Fruit fly (Drosophila melanogaster) whole organism, pupa: Measurements from ENCODE around the gene mthl15.
A peak's percentile ranks its signal among the peaks of the same experiment; 100 is the strongest.

Experiments
- CG10348 ChIP-seq: fragments of 200-800 bp; sonication (Bioruptor generic); IDR thresholded peaks from 2 replicates; pipeline ENCODE4 v1.3.6; 2022; ENCODE audit warnings: missing biosample characterization, missing genetic modification characterization
- CG12605 ChIP-seq: fragments of 200-800 bp; sonication (Bioruptor generic); IDR thresholded peaks from 2 replicates; pipeline ENCODE4 v1.3.6; 2022; ENCODE audit warnings: missing biosample characterization, missing genetic modification characterization
- CG13204 ChIP-seq: fragments of 200-800 bp; sonication (Bioruptor generic); optimal IDR thresholded peaks from 2 replicates; lab custom pipeline; 2018; ENCODE audit warnings: missing biosample characterization, mild to moderate bottlenecking, missing genetic modification characterization, moderate library complexity
- CG14655 ChIP-seq: fragments of 200-800 bp; sonication (Bioruptor generic); optimal IDR thresholded peaks from 3 replicates; lab custom pipeline; 2017; ENCODE audit warnings: mild to moderate bottlenecking, missing biosample characterization, missing genetic modification reagents, missing genetic modification characterization
- CG15710 ChIP-seq: fragments of 200-800 bp; sonication (Bioruptor generic); optimal IDR thresholded peaks from 2 replicates; lab custom pipeline; 2018; ENCODE audit warnings: missing biosample characterization, mild to moderate bottlenecking, missing genetic modification characterization, moderate library complexity
- CG17806 ChIP-seq: fragments of 200-800 bp; sonication (Bioruptor generic); optimal IDR thresholded peaks from 2 replicates; lab custom pipeline; 2018; ENCODE audit warnings: missing biosample characterization, mild to moderate bottlenecking, missing genetic modification characterization, moderate library complexity
- CG32121 ChIP-seq: fragments of 200-800 bp; sonication (Bioruptor generic); IDR thresholded peaks from 2 replicates; pipeline ENCODE4 v1.3.6; 2022; ENCODE audit warnings: missing biosample characterization, missing genetic modification characterization
- CG34367 ChIP-seq: fragments of 200-800 bp; sonication (Bioruptor generic); optimal IDR thresholded peaks from 2 replicates; lab custom pipeline; 2018; ENCODE audit warnings: missing biosample characterization, mild to moderate bottlenecking, missing genetic modification characterization
- CG4496 ChIP-seq: fragments of 200-800 bp; sonication (Bioruptor generic); IDR thresholded peaks from 3 replicates; pipeline ENCODE4 v1.3.6; 2022; ENCODE audit warnings: missing biosample characterization, missing genetic modification characterization
- CG8159 ChIP-seq: fragments of 200-800 bp; sonication (Bioruptor generic); optimal IDR thresholded peaks from 3 replicates; lab custom pipeline; 2018; ENCODE audit warnings: missing biosample characterization, mild to moderate bottlenecking, missing genetic modification characterization, moderate library complexity
- CG8301 ChIP-seq: fragments of 200-800 bp; sonication (Bioruptor generic); optimal IDR thresholded peaks from 2 replicates; lab custom pipeline; 2018; ENCODE audit warnings: missing biosample characterization, mild to moderate bottlenecking, missing genetic modification characterization
- CG9948 ChIP-seq: fragments of 200-800 bp; sonication (Bioruptor generic); optimal IDR thresholded peaks from 2 replicates; lab custom pipeline; 2018; ENCODE audit warnings: missing biosample characterization, mild to moderate bottlenecking, missing genetic modification characterization, moderate library complexity
- D1 ChIP-seq: fragments of 200-800 bp; sonication (Bioruptor generic); optimal IDR thresholded peaks from 2 replicates; lab custom pipeline; 2018; ENCODE audit warnings: missing biosample characterization, mild to moderate bottlenecking, missing genetic modification characterization, moderate library complexity
- EcR ChIP-seq: fragments of 200-800 bp; sonication (Bioruptor generic); optimal IDR thresholded peaks from 3 replicates; lab custom pipeline; 2019; ENCODE audit warnings: missing biosample characterization, missing genetic modification characterization, mild to moderate bottlenecking, moderate library complexity, missing genetic modification reagents
- Ets98B ChIP-seq: fragments of 200-800 bp; sonication (Bioruptor generic); IDR thresholded peaks from 2 replicates; pipeline ENCODE4 v1.3.6; 2022; ENCODE audit warnings: missing biosample characterization, missing genetic modification characterization
- Pif1A ChIP-seq: fragments of 200-800 bp; sonication (Bioruptor generic); optimal IDR thresholded peaks from 3 replicates; lab custom pipeline; 2016; ENCODE audit warnings: missing biosample characterization, missing genetic modification characterization
- Pif1B ChIP-seq: fragments of 200-800 bp; sonication (Bioruptor generic); optimal IDR thresholded peaks from 3 replicates; lab custom pipeline; 2016; ENCODE audit warnings: missing biosample characterization, missing genetic modification characterization
- Snoo ChIP-seq: fragments of 200-800 bp; sonication (Bioruptor generic); optimal IDR thresholded peaks from 3 replicates; lab custom pipeline; 2017; ENCODE audit warnings: missing biosample characterization, mild to moderate bottlenecking, missing genetic modification characterization, inconsistent platforms
- fd96Ca ChIP-seq: fragments of 200-800 bp; sonication (Bioruptor generic); IDR thresholded peaks from 3 replicates; pipeline ENCODE4 v1.3.6; 2022; ENCODE audit warnings: missing biosample characterization, missing genetic modification characterization
- gl ChIP-seq: fragments of 200-800 bp; sonication (Bioruptor generic); optimal IDR thresholded peaks from 2 replicates; lab custom pipeline; 2018; ENCODE audit warnings: missing biosample characterization, mild to moderate bottlenecking, missing genetic modification characterization
- rn ChIP-seq: fragments of 200-800 bp; sonication (Bioruptor generic); IDR thresholded peaks from 2 replicates; pipeline ENCODE4 v1.3.6; 2022; ENCODE audit warnings: missing biosample characterization, missing genetic modification characterization

Gene mthl15

dm6 chr2L:10263830-10264634 lies 25.9 kb upstream of the mthl15 start, which contains the start of gene REPTOR-BP:
Gene REPTOR-BP (plus strand): TSS chr2L:10264125.
- peak; percentile 8 for TF ChIP-seq Snoo (tag; lab: Kevin White, UChicago)
- no peak for TF ChIP-seq CG34367
- TF ChIP-seq fd96Ca (GFP tag; lab: Robert Waterston, UW): no peak

- TF ChIP-seq EcR (GFP tag; lab: Kevin White, UChicago): no peak
- TF ChIP-seq CG9948: no peak
- peak; percentile 8 for TF ChIP-seq CG15710 (tag; lab: Kevin White, UChicago)
These were observed 25.2 kb upstream of the mthl15 start, which contains the start of gene Rsf1 for dm6 chr2L:10263343-10263744. Gene Rsf1 (minus strand): TSS chr2L:10263554.

- TF ChIP-seq D1 (tag; lab: Kevin White, UChicago) (no peak), Snoo (tag; lab: Kevin White, UChicago) (no peak), CG10348 (no peak), CG13204 (GFP tag; lab: Kevin White, UChicago) (no peak), CG12605 (GFP tag; lab: Robert Waterston, UW) (no peak), Pif1A (no peak), CG8301 (no peak), CG15710 (tag; lab: Kevin White, UChicago) (no peak), EcR (GFP tag; lab: Kevin White, UChicago) (no peak), CG14655 (GFP tag; lab: Kevin White, UChicago) (no peak)
- TF ChIP-seq, all 21 proteins: peak for 0
These were observed 23.7 kb upstream of the mthl15 start for dm6 chr2L:10261774-10262173.

- TF ChIP-seq CG34367 (no peak), CG17806 (peak; percentile 49), Pif1B (GFP tag; lab: Kevin White, UChicago) (peak; percentile 14), CG32121 (peak; percentile 64), Snoo (tag; lab: Kevin White, UChicago) (peak; percentile 16), CG15710 (tag; lab: Kevin White, UChicago) (peak; percentile 23), Ets98B (GFP tag; lab: Robert Waterston, UW) (no peak; the same call in 1 of the 2 replicates), gl (tag; lab: Kevin White, UChicago) (no peak), CG12605 (GFP tag; lab: Robert Waterston, UW) (peak; percentile 74; the same call in 1 of the 2 replicates), CG8159 (tag; lab: Kevin White, UChicago) (no peak), CG13204 (GFP tag; lab: Kevin White, UChicago) (no peak), fd96Ca (GFP tag; lab: Robert Waterston, UW) (no peak), D1 (tag; lab: Kevin White, UChicago) (no peak), CG9948 (peak; percentile 55), CG4496 (no peak), CG10348 (no peak), Pif1A (peak; percentile 53), rn (GFP tag; lab: Robert Waterston, UW) (no peak), CG14655 (GFP tag; lab: Kevin White, UChicago) (no peak), CG8301 (peak; percentile 60), EcR (GFP tag; lab: Kevin White, UChicago) (no peak)
These were observed 22.8 kb upstream of the mthl15 start, which contains the start of gene Pten for dm6 chr2L:10260750-10261493. Gene Pten (minus strand): TSS chr2L:10261049.

dm6 chr2L:10259960-10260749 lies 22.0 kb upstream of the mthl15 start:
- TF ChIP-seq CG8301 (no peak), CG34367 (no peak), Pif1B (GFP tag; lab: Kevin White, UChicago) (no peak), CG4496 (no peak; the same call in 2 of the 3 replicates), Snoo (tag; lab: Kevin White, UChicago) (no peak), Ets98B (GFP tag; lab: Robert Waterston, UW) (no peak), CG8159 (tag; lab: Kevin White, UChicago) (no peak), rn (GFP tag; lab: Robert Waterston, UW) (no peak), CG12605 (GFP tag; lab: Robert Waterston, UW) (no peak), CG9948 (no peak), CG15710 (tag; lab: Kevin White, UChicago) (no peak)

- TF ChIP-seq Snoo (tag; lab: Kevin White, UChicago): no peak
- peak; percentile 67 for TF ChIP-seq D1 (tag; lab: Kevin White, UChicago)
- TF ChIP-seq, all 21 proteins: peak for 1
These were observed 17.6 kb upstream of the mthl15 start, which contains the start of gene CG5676 for dm6 chr2L:10255725-10256158. Gene CG5676 (minus strand): TSS chr2L:10255891.
